Worm (Caenorhabditis elegans) whole organism, L3 larva: ENCODE data around the gene C17F4.7.

Experiments used
- aly-2 ChIP-seq: fragments of 150-350 bp; optimal IDR thresholded peaks from 2 replicates; lab custom pipeline; 2014; ENCODE audit warnings: missing biosample characterization, missing genetic modification characterization
- ama-1 ChIP-seq: fragments of 150-350 bp; optimal IDR thresholded peaks from 2 replicates; lab custom pipeline; 2018
- egl-27 ChIP-seq: sonication (generic microtip); optimal IDR thresholded peaks from 4 replicates; lab custom pipeline; 2017; ENCODE audit warnings: missing biosample characterization, missing genetic modification reagents, missing genetic modification characterization
- fos-1 ChIP-seq: fragments of 150-350 bp; optimal IDR thresholded peaks from 2 replicates; lab custom pipeline; 2014; ENCODE audit warnings: missing biosample characterization, missing genetic modification characterization
- mdl-1 ChIP-seq: fragments of 150-350 bp; optimal IDR thresholded peaks from 2 replicates; lab custom pipeline; 2014; ENCODE audit warnings: missing biosample characterization, missing genetic modification characterization
- nhr-12 ChIP-seq: fragments of 150-350 bp; optimal IDR thresholded peaks from 2 replicates; lab custom pipeline; 2014; ENCODE audit warnings: missing biosample characterization, missing genetic modification characterization
- nhr-28 ChIP-seq: fragments of 150-350 bp; optimal IDR thresholded peaks from 2 replicates; lab custom pipeline; 2014; ENCODE audit warnings: missing biosample characterization, missing genetic modification characterization
- nhr-76 ChIP-seq: fragments of 150-350 bp; sonication (generic microtip); optimal IDR thresholded peaks from 5 replicates; lab custom pipeline; 2014; ENCODE audit warnings: missing biosample characterization, missing genetic modification characterization
- pqm-1 ChIP-seq: fragments of 150-350 bp; optimal IDR thresholded peaks from 2 replicates; lab custom pipeline; 2017; ENCODE audit warnings: missing biosample characterization, missing genetic modification characterization, inconsistent platforms
- ztf-4 ChIP-seq: fragments of 150-350 bp; optimal IDR thresholded peaks from 2 replicates; lab custom pipeline; 2014; ENCODE audit warnings: missing biosample characterization, missing genetic modification characterization

ce11 chrII:3287073-3287472, 41.3 kb upstream of the C17F4.7 start, which contains the start of gene sri-63:
- no peak for TF ChIP-seq nhr-12 (tag; lab: Kevin White, UChicago)
- no peak for TF ChIP-seq egl-27 (tag; lab: Kevin White, UChicago)
- TF ChIP-seq ama-1 (lab: Kevin White, UChicago), result no peak
- TF ChIP-seq fos-1 (tag; lab: Kevin White, UChicago), result no peak
- no peak for TF ChIP-seq pqm-1 (tag; lab: Kevin White, UChicago)
- TF ChIP-seq mdl-1 (tag; lab: Kevin White, UChicago), result no peak
- TF ChIP-seq ztf-4 (tag; lab: Kevin White, UChicago), result no peak
- TF ChIP-seq nhr-28 (tag; lab: Kevin White, UChicago), result no peak
- no peak for TF ChIP-seq nhr-76
- no peak for TF ChIP-seq aly-2 (tag; lab: Kevin White, UChicago)
